Fruit fly (Drosophila melanogaster): ENCODE measurements around the gene CG2444.
A peak's percentile ranks its signal among the peaks of the same experiment; 100 is the strongest.

- TF ChIP-seq h (optimal IDR thresholded peaks at IDR 0.05) = no peak
- TF ChIP-seq psq (optimal IDR thresholded peaks at IDR 0.05) = peak; percentile 63
- TF ChIP-seq Myc (optimal IDR thresholded peaks at IDR 0.05) = no peak
- no peak for TF ChIP-seq insv (optimal IDR thresholded peaks at IDR 0.05)
- TF ChIP-seq Sin3A (optimal IDR thresholded peaks at IDR 0.05) = no peak
- no peak for TF ChIP-seq ttk (optimal IDR thresholded peaks at IDR 0.05)
Observed at dm6 chrX:11714529-11715262, 9.6 kb upstream of the CG2444 start.

Data from Kc167 (cell line).